Worm (Caenorhabditis elegans): Measurements from ENCODE around the gene sre-44.

DNA sequence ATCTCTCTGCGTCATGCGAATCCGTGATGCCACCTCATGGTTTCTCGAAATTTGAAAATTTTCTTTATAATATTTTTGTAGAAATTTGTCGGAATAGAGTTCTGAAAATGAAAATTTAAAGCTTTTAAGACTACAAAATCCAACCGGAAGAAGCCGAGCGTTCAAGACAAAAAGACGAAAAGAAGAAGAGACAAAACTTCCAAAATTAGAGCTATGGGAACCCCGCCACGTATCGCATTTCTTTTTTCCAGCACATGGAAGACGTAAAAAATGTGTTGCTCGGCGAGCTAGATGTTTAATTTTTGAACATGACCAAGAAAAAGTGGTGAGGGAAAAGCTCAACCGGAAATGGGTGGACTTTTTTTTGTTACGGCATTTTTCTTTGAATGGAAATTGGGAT lies 47.4 kb upstream of the sre-44 start, which contains the start of gene W02B8.1:
- TF ChIP-seq nhr-76 (tag; optimal IDR thresholded peaks at IDR 0.05), result no peak
- no peak for TF ChIP-seq nhr-237 (tag; optimal IDR thresholded peaks at IDR 0.05)
- TF ChIP-seq M03D4.4 (tag; optimal IDR thresholded peaks at IDR 0.05), result no peak
- TF ChIP-seq lsy-2 (tag; optimal IDR thresholded peaks at IDR 0.05), result no peak
- no peak for TF ChIP-seq pha-4 (tag; optimal IDR thresholded peaks at IDR 0.05)
- no peak for TF ChIP-seq ces-1 (GFP tag; optimal IDR thresholded peaks at IDR 0.05)
- no peak for TF ChIP-seq unc-62 (GFP tag; optimal IDR thresholded peaks at IDR 0.05)
- no peak for TF ChIP-seq blmp-1 (tag; optimal IDR thresholded peaks at IDR 0.05)
- TF ChIP-seq ztf-11 (tag; optimal IDR thresholded peaks at IDR 0.05), result no peak
- no peak for TF ChIP-seq elt-3 (tag; optimal IDR thresholded peaks at IDR 0.05)
- no peak for TF ChIP-seq nhr-12 (tag; optimal IDR thresholded peaks at IDR 0.05)

Data from whole organism, mixed stage, embryonic.